Fruit fly (Drosophila melanogaster) whole organism, embryonic: Measurements from ENCODE around the gene RpL37A.

Experiments used
- Asciz ChIP-seq: fragments of 200-800 bp; sonication (Bioruptor generic); optimal IDR thresholded peaks from 2 replicates; lab custom pipeline; 2017; ENCODE audit warnings: missing biosample characterization, mild to moderate bottlenecking, missing genetic modification characterization, missing genetic modification reagents
- Blimp-1 ChIP-seq: fragments of 200-800 bp; sonication (Bioruptor generic); optimal IDR thresholded peaks from 3 replicates; lab custom pipeline; 2018; ENCODE audit warnings: missing biosample characterization, missing genetic modification characterization, mild to moderate bottlenecking, moderate library complexity, missing genetic modification reagents
- Bteb2 ChIP-seq: fragments of 200-800 bp; sonication (Bioruptor generic); optimal IDR thresholded peaks from 2 replicates; lab custom pipeline; 2016; ENCODE audit warnings: missing biosample characterization, missing genetic modification characterization
- CG12219 ChIP-seq: fragments of 200-800 bp; sonication (Bioruptor generic); optimal IDR thresholded peaks from 3 replicates; lab custom pipeline; 2018; ENCODE audit warnings: missing biosample characterization, mild to moderate bottlenecking, missing genetic modification characterization
- CG1233 ChIP-seq: fragments of 200-800 bp; sonication (Bioruptor generic); optimal IDR thresholded peaks from 4 replicates; lab custom pipeline; 2018; ENCODE audit warnings: missing biosample characterization, mild to moderate bottlenecking, missing genetic modification characterization
- CG12659 ChIP-seq: fragments of 200-800 bp; sonication (Bioruptor generic); optimal IDR thresholded peaks from 3 replicates; lab custom pipeline; 2017; ENCODE audit warnings: mild to moderate bottlenecking, missing biosample characterization, missing genetic modification reagents, missing genetic modification characterization
- CG12769 ChIP-seq: fragments of 200-800 bp; sonication (Bioruptor generic); optimal IDR thresholded peaks from 2 replicates; lab custom pipeline; 2019; ENCODE audit warnings: missing biosample characterization, mild to moderate bottlenecking, missing genetic modification characterization, moderate library complexity
- CG15514 ChIP-seq: fragments of 200-800 bp; sonication (Bioruptor generic); optimal IDR thresholded peaks from 3 replicates; lab custom pipeline; 2017; ENCODE audit warnings: missing biosample characterization, missing genetic modification characterization, mild to moderate bottlenecking, moderate library complexity, missing genetic modification reagents
- CG15601 ChIP-seq: fragments of 200-800 bp; sonication (Bioruptor generic); optimal IDR thresholded peaks from 3 replicates; lab custom pipeline; 2019; ENCODE audit warnings: missing biosample characterization, mild to moderate bottlenecking, missing genetic modification characterization, moderate library complexity
- CG18599 ChIP-seq: fragments of 200-800 bp; sonication (Bioruptor generic); optimal IDR thresholded peaks from 3 replicates; lab custom pipeline; 2017; ENCODE audit warnings: missing biosample characterization, missing genetic modification characterization, mild to moderate bottlenecking, moderate library complexity, missing genetic modification reagents
- CG2875 ChIP-seq: fragments of 200-800 bp; sonication (Bioruptor generic); optimal IDR thresholded peaks from 2 replicates; lab custom pipeline; 2017; ENCODE audit warnings: missing biosample characterization, mild to moderate bottlenecking, missing genetic modification characterization, missing genetic modification reagents
- CG30431 ChIP-seq: fragments of 200-800 bp; sonication (Bioruptor generic); optimal IDR thresholded peaks from 2 replicates; lab custom pipeline; 2017; ENCODE audit warnings: missing biosample characterization, missing genetic modification characterization
- CG34376 ChIP-seq: fragments of 200-800 bp; sonication (Bioruptor generic); optimal IDR thresholded peaks from 2 replicates; lab custom pipeline; 2018; ENCODE audit warnings: missing biosample characterization, mild to moderate bottlenecking, missing genetic modification characterization
- CG4424 ChIP-seq: fragments of 200-800 bp; sonication (Bioruptor generic); optimal IDR thresholded peaks from 3 replicates; lab custom pipeline; 2016; ENCODE audit warnings: missing biosample characterization, missing genetic modification characterization
- CG4730 ChIP-seq: fragments of 200-800 bp; sonication (Bioruptor generic); IDR thresholded peaks from 2 replicates; pipeline ENCODE4 v1.3.6; 2022; ENCODE audit warnings: missing biosample characterization, missing genetic modification characterization
- CG6175 ChIP-seq: fragments of 200-800 bp; sonication (Bioruptor generic); IDR thresholded peaks from 3 replicates; pipeline ENCODE4 v1.3.6; 2022; ENCODE audit warnings: missing biosample characterization, missing genetic modification characterization
- CG6683 ChIP-seq: fragments of 200-800 bp; sonication (Bioruptor generic); optimal IDR thresholded peaks from 2 replicates; lab custom pipeline; 2017; ENCODE audit warnings: missing biosample characterization, mild to moderate bottlenecking, missing genetic modification characterization, missing genetic modification reagents
- CG6813 ChIP-seq: fragments of 200-800 bp; sonication (Bioruptor generic); optimal IDR thresholded peaks from 2 replicates; lab custom pipeline; 2017; ENCODE audit warnings: missing biosample characterization, missing genetic modification characterization, mild to moderate bottlenecking, moderate library complexity, missing genetic modification reagents
- CG8290 ChIP-seq, 3 experiments: fragments of 200-800 bp; sonication (Bioruptor generic); optimal IDR thresholded peaks; 2 replicates each; lab custom pipeline; 2016 to 2019; ENCODE audit warnings: missing biosample characterization in 3 of 3, missing genetic modification characterization in 3 of 3, mild to moderate bottlenecking in 2 of 3, moderate library complexity in 1 of 3
- CG8944 ChIP-seq: fragments of 200-800 bp; sonication (Bioruptor generic); optimal IDR thresholded peaks from 3 replicates; lab custom pipeline; 2016; ENCODE audit warnings: missing biosample characterization, missing genetic modification characterization
- CG9797 ChIP-seq: fragments of 200-800 bp; sonication (Bioruptor generic); optimal IDR thresholded peaks from 3 replicates; lab custom pipeline; 2018; ENCODE audit warnings: missing biosample characterization, mild to moderate bottlenecking, missing genetic modification characterization
- HLHmδ ChIP-seq: fragments of 200-800 bp; sonication (Bioruptor generic); optimal IDR thresholded peaks from 2 replicates; lab custom pipeline; 2018; ENCODE audit warnings: missing biosample characterization, mild to moderate bottlenecking, missing genetic modification characterization, moderate library complexity
- Hmr ChIP-seq: fragments of 200-800 bp; sonication (Bioruptor generic); optimal IDR thresholded peaks from 3 replicates; lab custom pipeline; 2017; ENCODE audit warnings: mild to moderate bottlenecking, missing biosample characterization, missing genetic modification reagents, missing genetic modification characterization
- Hr51 ChIP-seq, 2 experiments: fragments of 200-800 bp; sonication (Bioruptor generic); optimal IDR thresholded peaks; 2 replicates in 1 of 2; 3 replicates in 1 of 2; lab custom pipeline; 2016 to 2018; ENCODE audit warnings: missing biosample characterization in 2 of 2, missing genetic modification characterization in 2 of 2, mild to moderate bottlenecking in 1 of 2, moderate library complexity in 1 of 2
- Kr ChIP-seq: fragments of 200-800 bp; sonication (Bioruptor generic); optimal IDR thresholded peaks from 2 replicates; lab custom pipeline; 2017; ENCODE audit warnings: missing biosample characterization, mild to moderate bottlenecking, missing genetic modification characterization
- Sox102F ChIP-seq: fragments of 200-800 bp; sonication (Bioruptor generic); optimal IDR thresholded peaks from 2 replicates; lab custom pipeline; 2018; ENCODE audit warnings: missing biosample characterization, mild to moderate bottlenecking, missing genetic modification characterization, moderate library complexity
- Vsx1 ChIP-seq: fragments of 200-800 bp; sonication (Bioruptor generic); optimal IDR thresholded peaks from 2 replicates; lab custom pipeline; 2017; ENCODE audit warnings: missing biosample characterization, mild to moderate bottlenecking, missing genetic modification characterization, missing genetic modification reagents
- ash1 ChIP-seq: fragments of 200-800 bp; sonication (Bioruptor generic); optimal IDR thresholded peaks from 2 replicates; lab custom pipeline; 2018; ENCODE audit warnings: missing biosample characterization, mild to moderate bottlenecking, missing genetic modification characterization
- bsh ChIP-seq, 2 experiments: fragments of 200-800 bp; sonication (Bioruptor generic); optimal IDR thresholded peaks; 2 replicates each; lab custom pipeline; 2017 to 2018; ENCODE audit warnings: mild to moderate bottlenecking in 2 of 2, missing biosample characterization in 2 of 2, missing genetic modification characterization in 2 of 2, moderate library complexity in 1 of 2
- caup ChIP-seq: fragments of 200-800 bp; sonication (Bioruptor generic); optimal IDR thresholded peaks from 3 replicates; lab custom pipeline; 2017; ENCODE audit warnings: missing biosample characterization, mild to moderate bottlenecking, missing genetic modification characterization, moderate library complexity; ENCODE audit not compliant: severe bottlenecking
- fd3F ChIP-seq: fragments of 200-800 bp; sonication (Bioruptor generic); optimal IDR thresholded peaks from 2 replicates; lab custom pipeline; 2018; ENCODE audit warnings: missing biosample characterization, mild to moderate bottlenecking, missing genetic modification characterization, moderate library complexity
- lilli ChIP-seq: fragments of 200-800 bp; sonication (Bioruptor generic); optimal IDR thresholded peaks from 3 replicates; lab custom pipeline; 2016; ENCODE audit warnings: missing biosample characterization, missing genetic modification characterization
- lov ChIP-seq, 2 experiments: fragments of 200-800 bp in 1 of 2; fragments of >200 bp in 1 of 2; sonication (Bioruptor generic) in 1 of 2; IDR thresholded peaks in 1 of 2; optimal IDR thresholded peaks in 1 of 2; 2 replicates in 1 of 2; 3 replicates in 1 of 2; pipeline versions ENCODE4 v1.3.6 to Lab custom; 2017 to 2022; ENCODE audit warnings: missing biosample characterization in 1 of 2, missing genetic modification characterization in 1 of 2
- nau ChIP-seq: fragments of 200-800 bp; sonication (Bioruptor generic); optimal IDR thresholded peaks from 3 replicates; lab custom pipeline; 2017; ENCODE audit warnings: missing biosample characterization, mild to moderate bottlenecking, missing genetic modification characterization, missing genetic modification reagents
- odd ChIP-seq: fragments of 200-800 bp; sonication (Bioruptor generic); optimal IDR thresholded peaks from 2 replicates; lab custom pipeline; 2017; ENCODE audit warnings: missing biosample characterization, mild to moderate bottlenecking, missing genetic modification characterization
- sd ChIP-seq: fragments of 200-800 bp; sonication (Bioruptor generic); optimal IDR thresholded peaks from 3 replicates; lab custom pipeline; 2018; ENCODE audit warnings: missing biosample characterization, mild to moderate bottlenecking, missing genetic modification characterization, moderate library complexity

RpL37A gene

DNA sequence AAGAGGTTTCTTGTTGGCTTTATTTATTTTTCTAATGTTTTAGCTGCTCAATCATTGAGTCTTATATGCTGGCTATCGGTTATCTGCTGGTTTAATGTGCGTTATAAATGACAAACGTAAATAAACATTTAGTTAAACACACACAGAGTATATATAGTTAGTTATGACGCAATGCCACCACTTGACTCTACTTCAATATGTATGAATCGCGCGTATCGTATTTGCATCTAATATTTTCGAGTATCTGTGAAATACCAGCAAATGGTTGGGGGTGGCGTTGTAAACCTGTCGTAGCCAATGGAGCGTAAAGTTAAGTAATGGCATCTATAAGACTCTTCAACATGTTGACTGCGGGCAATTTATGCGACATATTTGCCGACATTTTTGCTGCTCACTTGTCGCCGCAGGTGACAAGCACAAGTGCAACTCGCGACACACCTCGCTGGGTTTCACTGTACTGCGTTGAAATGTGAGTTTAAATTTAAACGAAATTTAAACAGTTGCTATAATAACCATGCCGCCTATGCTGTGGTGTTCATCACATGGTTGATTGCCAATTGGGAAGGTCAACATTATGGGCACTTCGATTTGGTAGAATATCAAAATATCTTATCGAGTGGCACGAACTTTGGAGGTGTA lies 42.8 kb downstream of the RpL37A start (continued):
- TF ChIP-seq CG18599: peak; percentile 23
- TF ChIP-seq CG12219 (GFP tag; lab: Kevin White, UChicago): peak; percentile 18
- no peak for TF ChIP-seq CG15514 (GFP tag; lab: Kevin White, UChicago)
- no peak for TF ChIP-seq CG2875 (GFP tag; lab: Kevin White, UChicago)
- peak; percentile 58 for TF ChIP-seq odd (GFP tag; lab: Kevin White, UChicago)
- TF ChIP-seq Hr51 (GFP tag; optimal IDR thresholded peaks at IDR 0.05; lab: Kevin White, UChicago): peak in 1 of 2 experiments; percentile 2
- TF ChIP-seq fd3F (GFP tag; lab: Kevin White, UChicago): peak; percentile 1
- peak; percentile 52 for TF ChIP-seq CG6813 (GFP tag; lab: Kevin White, UChicago)
- peak; percentile 3 for TF ChIP-seq Sox102F (GFP tag; lab: Kevin White, UChicago)
- peak; percentile 6 for TF ChIP-seq CG1233 (GFP tag; lab: Kevin White, UChicago)
- peak; percentile 41 for TF ChIP-seq Asciz
- TF ChIP-seq HLHmδ (GFP tag; lab: Kevin White, UChicago): no peak
- TF ChIP-seq caup (GFP tag; lab: Kevin White, UChicago): peak; percentile 26
- peak; percentile 30 for TF ChIP-seq sd (tag; lab: Kevin White, UChicago)
- TF ChIP-seq CG4424 (GFP tag; lab: Kevin White, UChicago): no peak

- TF ChIP-seq CG12769 (tag; lab: Kevin White, UChicago) (no peak), CG15601 (tag; lab: Kevin White, UChicago) (peak; percentile 52), Blimp-1 (GFP tag; lab: Kevin White, UChicago) (peak; percentile 58)
- TF ChIP-seq, all 482 proteins: peak for 2
These were observed 44.1 kb downstream of the RpL37A start for dm6 chr2L:5114879-5115278.

dm6 chr2L:5116489-5116888 lies 45.7 kb downstream of the RpL37A start:
- TF ChIP-seq odd (GFP tag; lab: Kevin White, UChicago): no peak
- TF ChIP-seq lov (optimal IDR thresholded peaks at IDR 0.05; lab: Kevin White, UChicago): no peak
- no peak for TF ChIP-seq lov (GFP tag; IDR thresholded peaks at IDR 0.05; lab: Robert Waterston, UW)
- no peak for TF ChIP-seq CG4730 (GFP tag; lab: Robert Waterston, UW)
- peak; percentile 45 for TF ChIP-seq nau (GFP tag; lab: Kevin White, UChicago)
- no peak for TF ChIP-seq CG9797 (GFP tag; lab: Kevin White, UChicago)
- TF ChIP-seq CG12769 (tag; lab: Kevin White, UChicago): peak; percentile 63
- no peak for TF ChIP-seq Bteb2 (GFP tag; lab: Kevin White, UChicago)
- no peak for TF ChIP-seq CG6683 (GFP tag; lab: Kevin White, UChicago)
- TF ChIP-seq lilli (GFP tag; lab: Kevin White, UChicago): no peak
- no peak for TF ChIP-seq Kr (GFP tag; lab: Kevin White, UChicago)
- peak; percentile 78 for TF ChIP-seq sd (tag; lab: Kevin White, UChicago)
- TF ChIP-seq CG12659 (GFP tag; lab: Kevin White, UChicago): no peak
- no peak for TF ChIP-seq CG6175 (GFP tag; lab: Robert Waterston, UW)
- TF ChIP-seq CG8944: no peak
- TF ChIP-seq Vsx1 (GFP tag; lab: Kevin White, UChicago): no peak
- TF ChIP-seq CG8290 (GFP tag; optimal IDR thresholded peaks at IDR 0.05; lab: Kevin White, UChicago): no peak
- no peak for TF ChIP-seq CG8290 (tag; optimal IDR thresholded peaks at IDR 0.05; lab: Kevin White, UChicago)
- TF ChIP-seq Hmr (GFP tag; lab: Kevin White, UChicago): no peak
- TF ChIP-seq ash1 (GFP tag; lab: Kevin White, UChicago): no peak
- TF ChIP-seq bsh (GFP tag; optimal IDR thresholded peaks at IDR 0.05; lab: Kevin White, UChicago): no peak
- no peak for TF ChIP-seq CG34376
- no peak for TF ChIP-seq CG30431
